Worm (Caenorhabditis elegans): ENCODE results near the gene npp-9.
"Not testable (repeated sequence)": the region's sequence is repeated elsewhere in the genome, so short reads cannot be mapped to it uniquely, and the experiment has no call there.

DNA sequence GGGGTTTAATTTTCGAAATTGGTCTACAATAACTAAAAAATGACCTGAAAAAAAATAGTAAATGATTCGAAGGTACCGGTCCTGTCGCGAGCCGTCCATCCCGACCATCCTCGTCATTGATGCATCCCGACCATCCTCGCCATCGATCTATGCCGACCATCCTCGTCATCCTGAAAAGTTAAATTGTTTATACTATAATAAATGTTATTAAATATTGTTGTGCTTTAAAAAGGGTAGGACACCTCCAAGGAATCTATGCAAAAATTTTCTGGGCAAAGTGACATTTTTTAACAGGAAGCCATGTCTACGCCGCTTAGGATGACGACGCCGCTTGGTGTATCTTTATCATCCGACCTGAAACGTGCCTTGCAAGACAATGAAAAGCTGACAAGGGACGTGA, 49.8 kb upstream of the npp-9 start, which contains the start of gene C34C12.1:
- not testable (repeated sequence) for TF ChIP-seq W03F9.2, him-1 (tag; optimal IDR thresholded peaks at IDR 0.05)

Data from whole organism, L4/young adult.